Worm (Caenorhabditis elegans) whole organism, L1 larva: ENCODE results near the gene clec-41.

Experiments
- C04F5.9 ChIP-seq: sonication (generic microtip); optimal IDR thresholded peaks from 2 replicates; lab custom pipeline; 2016; ENCODE audit warnings: missing genetic modification characterization, missing compliant biosample characterization
- C16A3.4 ChIP-seq: fragments of 150-350 bp; optimal IDR thresholded peaks from 2 replicates; lab custom pipeline; 2014; ENCODE audit warnings: missing biosample characterization, missing genetic modification characterization
- C34B4.2 ChIP-seq: sonication (generic microtip); optimal IDR thresholded peaks from 2 replicates; lab custom pipeline; 2017; ENCODE audit warnings: mild to moderate bottlenecking, missing genetic modification characterization, missing compliant biosample characterization
- Y116A8C.19 ChIP-seq: sonication (generic microtip); optimal IDR thresholded peaks from 2 replicates; lab custom pipeline; 2016; ENCODE audit warnings: missing compliant biosample characterization, missing genetic modification characterization, borderline replicate concordance
- aly-2 ChIP-seq: fragments of 150-350 bp; optimal IDR thresholded peaks from 2 replicates; lab custom pipeline; 2014; ENCODE audit warnings: missing biosample characterization, missing genetic modification characterization
- ama-1 ChIP-seq: fragments of 150-350 bp; optimal IDR thresholded peaks from 2 replicates; lab custom pipeline; 2014
- blmp-1 ChIP-seq: fragments of 150-350 bp; optimal IDR thresholded peaks from 2 replicates; lab custom pipeline; 2014; ENCODE audit warnings: missing biosample characterization, missing genetic modification characterization
- ceh-88 ChIP-seq: fragments of 200-800 bp; sonication (Bioruptor generic); IDR thresholded peaks from 2 replicates; pipeline ENCODE4 v1.3.6; 2022; ENCODE audit warnings: missing genetic modification characterization, missing compliant biosample characterization
- ces-1 ChIP-seq: fragments of 150-350 bp; optimal IDR thresholded peaks from 2 replicates; lab custom pipeline; 2014; ENCODE audit warnings: missing biosample characterization, missing genetic modification reagents, missing genetic modification characterization
- dpl-1 ChIP-seq, 3 experiments: fragments of 150-350 bp in 2 of 3; sonication (generic microtip) in 1 of 3; optimal IDR thresholded peaks; 2 replicates each; lab custom pipeline; 2014 to 2017; ENCODE audit warnings: missing biosample characterization in 3 of 3, missing genetic modification characterization in 3 of 3, missing genetic modification reagents in 3 of 3
- dsc-1 ChIP-seq: sonication (generic microtip); optimal IDR thresholded peaks from 2 replicates; lab custom pipeline; 2016; ENCODE audit warnings: mild to moderate bottlenecking, missing genetic modification characterization, missing compliant biosample characterization
- efl-1 ChIP-seq, 4 experiments: fragments of 150-350 bp; optimal IDR thresholded peaks in 3 of 4; peaks in 1 of 4; 1 replicate in 1 of 4; 2 replicates in 3 of 4; lab custom pipeline; 2014; ENCODE audit warnings: missing biosample characterization in 2 of 4, missing genetic modification characterization in 2 of 4, missing genetic modification reagents in 2 of 4
- egl-27 ChIP-seq, 2 experiments: fragments of 150-350 bp in 1 of 2; sonication (generic microtip); optimal IDR thresholded peaks; 3 replicates each; lab custom pipeline; 2017 to 2018; ENCODE audit warnings: missing biosample characterization in 2 of 2, missing genetic modification characterization in 2 of 2, missing genetic modification reagents in 2 of 2
- elt-2 ChIP-seq: sonication (generic microtip); optimal IDR thresholded peaks from 2 replicates; lab custom pipeline; 2016; ENCODE audit warnings: missing genetic modification characterization, mild to moderate bottlenecking, inconsistent platforms, missing compliant biosample characterization, missing genetic modification reagents
- ets-5 ChIP-seq: fragments of 200-800 bp; sonication (Bioruptor generic); IDR thresholded peaks from 2 replicates; pipeline ENCODE4 v1.3.6; 2022; ENCODE audit warnings: missing genetic modification characterization, missing compliant biosample characterization
- fkh-10 ChIP-seq: sonication (generic microtip); optimal IDR thresholded peaks from 2 replicates; lab custom pipeline; 2017; ENCODE audit warnings: missing biosample characterization, missing genetic modification reagents, missing genetic modification characterization
- fkh-4 ChIP-seq: sonication (generic microtip); optimal IDR thresholded peaks from 2 replicates; lab custom pipeline; 2016; ENCODE audit warnings: missing compliant biosample characterization, missing genetic modification characterization, borderline replicate concordance
- grh-1 ChIP-seq: fragments of 200-800 bp; sonication (Bioruptor generic); IDR thresholded peaks from 2 replicates; pipeline ENCODE4 v1.3.6; 2022; ENCODE audit warnings: missing genetic modification reagents, missing genetic modification characterization, missing compliant biosample characterization
- hpl-2 ChIP-seq: fragments of 150-350 bp; optimal IDR thresholded peaks from 2 replicates; lab custom pipeline; 2014; ENCODE audit warnings: missing biosample characterization, missing genetic modification reagents, missing genetic modification characterization
- lin-13 ChIP-seq: fragments of 150-350 bp; optimal IDR thresholded peaks from 2 replicates; lab custom pipeline; 2014; ENCODE audit warnings: missing biosample characterization, missing genetic modification reagents, missing genetic modification characterization
- lin-14 ChIP-seq: fragments of 200-800 bp; sonication (Bioruptor generic); optimal IDR thresholded peaks from 2 replicates; lab custom pipeline; 2018; ENCODE audit warnings: mild to moderate bottlenecking, missing genetic modification characterization, moderate library complexity, missing compliant biosample characterization
- lin-15B ChIP-seq: fragments of 150-350 bp; sonication (generic microtip); optimal IDR thresholded peaks from 3 replicates; lab custom pipeline; 2014; ENCODE audit warnings: missing biosample characterization, missing genetic modification characterization
- lin-39 ChIP-seq: fragments of 150-350 bp; optimal IDR thresholded peaks from 2 replicates; lab custom pipeline; 2014; ENCODE audit warnings: missing biosample characterization, missing genetic modification reagents, missing genetic modification characterization
- lir-3 ChIP-seq: sonication (generic microtip); optimal IDR thresholded peaks from 2 replicates; lab custom pipeline; 2016; ENCODE audit warnings: mild to moderate bottlenecking, missing genetic modification characterization, moderate library complexity, missing compliant biosample characterization; ENCODE audit not compliant: poor library complexity
- lsy-2 ChIP-seq, 2 experiments: fragments of 150-350 bp; optimal IDR thresholded peaks; 2 replicates each; lab custom pipeline; 2014; ENCODE audit warnings: missing biosample characterization in 2 of 2, missing genetic modification characterization in 2 of 2
- mdl-1 ChIP-seq, 2 experiments: fragments of 150-350 bp; optimal IDR thresholded peaks; 2 replicates each; lab custom pipeline; 2014 to 2017; ENCODE audit warnings: missing biosample characterization in 2 of 2, missing genetic modification characterization in 2 of 2, inconsistent platforms in 1 of 2
- mef-2 ChIP-seq: fragments of 150-350 bp; optimal IDR thresholded peaks from 2 replicates; lab custom pipeline; 2014; ENCODE audit warnings: missing biosample characterization, missing genetic modification characterization
- mep-1 ChIP-seq: fragments of 150-350 bp; optimal IDR thresholded peaks from 2 replicates; lab custom pipeline; 2014; ENCODE audit warnings: missing biosample characterization, missing genetic modification characterization
- nhr-11 ChIP-seq: fragments of 150-350 bp; optimal IDR thresholded peaks from 2 replicates; lab custom pipeline; 2014; ENCODE audit warnings: missing biosample characterization, missing genetic modification characterization
- nhr-12 ChIP-seq: sonication (generic microtip); optimal IDR thresholded peaks from 2 replicates; lab custom pipeline; 2017; ENCODE audit warnings: missing biosample characterization, missing genetic modification characterization
- nhr-19 ChIP-seq: fragments of 200-800 bp; sonication (Bioruptor generic); conservative IDR thresholded peaks from 2 replicates; pipeline ENCODE4 v1.3.6; 2022; ENCODE audit warnings: missing genetic modification characterization, missing compliant biosample characterization
- nhr-20 ChIP-seq: sonication (generic microtip); optimal IDR thresholded peaks from 2 replicates; lab custom pipeline; 2016; ENCODE audit warnings: mild to moderate bottlenecking, missing genetic modification characterization, missing compliant biosample characterization
- nhr-237 ChIP-seq: fragments of 150-350 bp; optimal IDR thresholded peaks from 2 replicates; lab custom pipeline; 2014; ENCODE audit warnings: missing biosample characterization, missing genetic modification characterization
- nhr-28 ChIP-seq: fragments of 150-350 bp; optimal IDR thresholded peaks from 2 replicates; lab custom pipeline; 2014; ENCODE audit warnings: missing biosample characterization, missing genetic modification characterization
- nhr-71 ChIP-seq: sonication (generic microtip); optimal IDR thresholded peaks from 2 replicates; lab custom pipeline; 2016; ENCODE audit warnings: mild to moderate bottlenecking, missing genetic modification characterization, moderate library complexity, missing compliant biosample characterization
- nhr-84 ChIP-seq: sonication (generic microtip); optimal IDR thresholded peaks from 2 replicates; lab custom pipeline; 2017; ENCODE audit warnings: missing biosample characterization, missing genetic modification characterization
- nhr-85 ChIP-seq: sonication (generic microtip); peaks from one replicate; lab custom pipeline; 2016; ENCODE audit warnings: missing genetic modification characterization, inconsistent platforms, missing compliant biosample characterization
- nhr-90 ChIP-seq: sonication (generic microtip); optimal IDR thresholded peaks from 2 replicates; lab custom pipeline; 2016; ENCODE audit warnings: mild to moderate bottlenecking, missing genetic modification characterization, missing compliant biosample characterization; ENCODE audit not compliant: poor library complexity
- pag-3 ChIP-seq: sonication (generic microtip); optimal IDR thresholded peaks from 2 replicates; lab custom pipeline; 2017; ENCODE audit warnings: missing genetic modification characterization, mild to moderate bottlenecking, missing compliant biosample characterization, antibody characterized with exemption, borderline replicate concordance; ENCODE audit not compliant: insufficient read depth
- snpc-4 ChIP-seq: fragments of 150-350 bp; optimal IDR thresholded peaks from 2 replicates; lab custom pipeline; 2014; ENCODE audit warnings: missing biosample characterization, missing genetic modification characterization
- snu-23 ChIP-seq: sonication (generic microtip); optimal IDR thresholded peaks from 2 replicates; lab custom pipeline; 2016; ENCODE audit warnings: missing genetic modification characterization, missing compliant biosample characterization
- sptf-1 ChIP-seq: fragments of 150-350 bp; optimal IDR thresholded peaks from 2 replicates; lab custom pipeline; 2014; ENCODE audit warnings: missing biosample characterization, missing genetic modification characterization
- tlp-1 ChIP-seq: fragments of 150-350 bp; optimal IDR thresholded peaks from 2 replicates; lab custom pipeline; 2014; ENCODE audit warnings: missing biosample characterization, missing genetic modification characterization
- unc-130 ChIP-seq: fragments of 150-350 bp; optimal IDR thresholded peaks from 2 replicates; lab custom pipeline; 2017; ENCODE audit warnings: missing biosample characterization, missing genetic modification characterization, inconsistent platforms
- unc-30 ChIP-seq: sonication (generic microtip); optimal IDR thresholded peaks from 2 replicates; lab custom pipeline; 2017; ENCODE audit warnings: missing biosample characterization, missing genetic modification characterization
- unc-86 ChIP-seq: sonication (generic microtip); optimal IDR thresholded peaks from 2 replicates; lab custom pipeline; 2016; ENCODE audit warnings: missing genetic modification characterization, missing compliant biosample characterization
- xbp-1 ChIP-seq: sonication (generic microtip); optimal IDR thresholded peaks from 2 replicates; lab custom pipeline; 2016; ENCODE audit warnings: missing genetic modification characterization, missing compliant biosample characterization
- zag-1 ChIP-seq: fragments of 150-350 bp; optimal IDR thresholded peaks from 2 replicates; lab custom pipeline; 2014; ENCODE audit warnings: missing biosample characterization, missing genetic modification characterization
- zip-4 ChIP-seq: fragments of 200-800 bp; sonication (Bioruptor generic); optimal IDR thresholded peaks from 2 replicates; lab custom pipeline; 2018; ENCODE audit warnings: mild to moderate bottlenecking, missing genetic modification characterization, moderate library complexity, missing compliant biosample characterization
- ztf-11 ChIP-seq, 2 experiments: sonication (generic microtip); optimal IDR thresholded peaks; 2 replicates each; lab custom pipeline; 2016 to 2017; ENCODE audit warnings: missing genetic modification characterization in 2 of 2, missing biosample characterization in 1 of 2, missing compliant biosample characterization in 1 of 2

clec-41 gene

DNA sequence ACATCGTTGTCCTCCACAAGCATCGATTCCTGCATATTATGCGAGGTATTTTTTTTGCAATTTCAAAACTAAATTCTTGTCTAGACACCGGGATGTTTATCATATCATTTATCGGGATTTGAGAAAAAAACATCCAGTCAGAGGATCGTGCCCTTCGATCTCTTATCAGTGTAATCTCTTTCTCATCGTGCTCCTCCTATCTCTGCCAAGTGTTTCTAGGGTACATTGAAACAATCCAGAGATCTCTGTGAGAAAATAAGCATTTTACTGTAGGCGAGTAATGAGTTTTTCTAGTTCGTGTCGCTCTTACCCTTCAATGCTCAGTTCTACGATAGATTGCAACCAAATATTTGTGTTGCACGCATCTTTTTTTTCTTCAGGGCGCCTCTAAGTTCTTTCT is 49.4 kb downstream of the clec-41 start:
- TF ChIP-seq lsy-2 (tag; optimal IDR thresholded peaks at IDR 0.05; lab: Kevin White, UChicago) (no peak), dsc-1 (peak; percentile 1), snu-23 (GFP tag; lab: Kevin White, UChicago) (peak; percentile 7), nhr-85 (tag; lab: Kevin White, UChicago) (peak; percentile 64)

DNA sequence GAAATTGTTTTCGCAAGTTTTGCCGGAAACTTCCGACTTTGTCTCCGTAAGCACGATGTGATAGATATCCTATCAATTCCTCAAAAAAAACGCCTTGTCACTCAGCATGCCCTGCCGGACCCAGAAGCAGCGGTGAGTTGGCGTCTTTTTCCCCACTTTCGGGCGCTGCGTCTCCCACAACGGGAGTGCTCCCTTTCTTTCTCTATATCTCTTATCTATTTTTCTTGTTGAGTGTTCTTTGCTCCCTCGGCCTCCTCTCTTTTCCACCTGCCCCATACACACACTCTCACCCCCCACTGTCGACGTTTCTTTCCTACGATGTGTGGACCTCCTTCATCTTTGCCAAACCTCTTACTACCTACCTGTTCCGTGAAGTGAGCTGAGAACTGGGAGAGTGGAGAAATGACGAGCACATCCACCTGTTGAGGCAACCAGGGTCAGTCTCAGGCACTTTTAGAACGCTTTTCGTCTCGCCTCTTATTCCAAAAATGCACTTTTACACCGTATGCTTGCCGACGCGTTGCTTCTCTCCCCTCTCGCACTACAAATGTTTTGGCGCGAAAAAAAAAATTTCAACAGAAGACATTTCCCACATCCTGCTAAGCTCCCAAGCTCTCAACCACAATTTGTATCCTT is 51.9 kb downstream of the clec-41 start:
- TF ChIP-seq nhr-11 (tag; lab: Kevin White, UChicago) (peak; percentile 28), mdl-1 (tag; optimal IDR thresholded peaks at IDR 0.05; lab: Kevin White, UChicago) (peak in 1 of 2 experiments; percentile 40), dpl-1 (GFP tag; optimal IDR thresholded peaks at IDR 0.05; lab: Kevin White, UChicago) (peak in 2 of 3 experiments; percentile 22 to 38), egl-27 (tag; optimal IDR thresholded peaks at IDR 0.05; lab: Kevin White, UChicago) (peak; percentile 43 to 48), unc-86 (peak; percentile 48), C34B4.2 (tag; lab: Kevin White, UChicago) (no peak), nhr-12 (no peak), nhr-20 (tag; lab: Kevin White, UChicago) (peak; percentile 90), tlp-1 (no peak), zag-1 (tag; lab: Kevin White, UChicago) (no peak), nhr-90 (tag; lab: Kevin White, UChicago) (peak; percentile 61), lir-3 (tag; lab: Kevin White, UChicago) (no peak), mep-1 (tag; lab: Kevin White, UChicago) (peak; percentile 50), lin-15B (tag; lab: Kevin White, UChicago) (peak; percentile 16), C16A3.4 (tag; lab: Kevin White, UChicago) (peak; percentile 51), nhr-84 (no peak), lin-14 (GFP tag; lab: Kevin White, UChicago) (peak; percentile 90), nhr-85 (tag; lab: Kevin White, UChicago) (peak; percentile 85), unc-130 (tag; lab: Kevin White, UChicago) (peak; percentile 71), blmp-1 (tag; lab: Kevin White, UChicago) (no peak), unc-30 (tag; lab: Kevin White, UChicago) (no peak), ztf-11 (tag; optimal IDR thresholded peaks at IDR 0.05; lab: Kevin White, UChicago) (peak in 1 of 2 experiments; percentile 46), ama-1 (no peak), snpc-4 (no peak), fkh-4 (tag; lab: Kevin White, UChicago) (peak; percentile 11), zip-4 (peak; percentile 46), ets-5 (GFP tag; lab: Robert Waterston, UW) (no peak), C04F5.9 (tag; lab: Kevin White, UChicago) (no peak), lin-13 (GFP tag; lab: Kevin White, UChicago) (peak; percentile 65), ces-1 (no peak), sptf-1 (tag; lab: Kevin White, UChicago) (no peak), fkh-10 (no peak), xbp-1 (tag; lab: Kevin White, UChicago) (peak; percentile 61), ceh-88 (0 out of 2 replicates have a peak, but pooled peaks have one; percentile 29), nhr-237 (tag; lab: Kevin White, UChicago) (peak; percentile 21), nhr-28 (no peak), aly-2 (no peak), nhr-71 (tag; lab: Kevin White, UChicago) (peak; percentile 93), dsc-1 (peak; percentile 25), Y116A8C.19 (tag; lab: Kevin White, UChicago) (no peak), elt-2 (peak; percentile 24), efl-1 (optimal IDR thresholded peaks at IDR 0.05; lab: Kevin White, UChicago) (peak; percentile 44 to 52), efl-1 (GFP tag; optimal IDR thresholded peaks at IDR 0.05 in 1 of 2; lab: Kevin White, UChicago) (peak; percentile 29 to 92), hpl-2 (GFP tag; lab: Kevin White, UChicago) (no peak), grh-1 (GFP tag; lab: Robert Waterston, UW) (peak; percentile 65), lin-39 (tag; lab: Kevin White, UChicago) (peak; percentile 29), nhr-19 (GFP tag; lab: Robert Waterston, UW) (peak; percentile 100), pag-3 (tag; lab: Kevin White, UChicago) (peak; percentile 65), mef-2 (peak; percentile 77)
